Worm (Caenorhabditis elegans): ENCODE measurements around the gene T04A6.1.

- TF ChIP-seq unc-130 (GFP tag; optimal IDR thresholded peaks at IDR 0.05) (no peak), ceh-28 (tag; optimal IDR thresholded peaks at IDR 0.05) (no peak), mdt-29 (GFP tag; IDR thresholded peaks at IDR 0.05) (no peak), zfp-3 (GFP tag; conservative IDR thresholded peaks at IDR 0.05) (no peak), lin-15B (tag; optimal IDR thresholded peaks at IDR 0.05) (no peak), aly-2 (tag; optimal IDR thresholded peaks at IDR 0.05) (no peak)
These were observed 25.0 kb downstream of the T04A6.1 start for ce11 chrIII:7641337-7641736.

All from whole organism, L4 larva.